Fruit fly (Drosophila melanogaster): ENCODE data around the gene CG4438.
A peak's percentile ranks its signal among the peaks of the same experiment; 100 is the strongest.

The CG4438 gene

DNA sequence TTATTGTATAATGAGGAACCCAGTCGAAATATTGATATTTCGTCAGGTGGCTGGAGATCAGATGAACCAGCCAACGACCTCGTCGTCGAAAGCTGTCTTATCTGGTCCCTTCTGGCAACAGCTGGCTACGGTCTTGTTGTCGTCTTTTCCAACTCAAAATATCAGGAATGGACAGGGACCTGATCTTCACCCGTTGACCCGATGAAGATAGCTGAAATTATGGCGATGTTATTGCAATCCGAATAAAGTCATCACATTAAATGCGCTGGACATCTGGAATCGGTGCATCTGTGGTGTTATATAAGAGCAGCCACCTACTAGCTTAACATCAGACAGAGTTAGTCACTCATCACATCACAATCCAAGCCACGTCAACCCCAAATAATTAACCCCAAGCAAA lies 28.7 kb upstream of the CG4438 start, which contains the start of gene Fbp2:
Fbp2 (plus strand) TSS at position 251 of the 400 bp plus-strand sequence.
- TF ChIP-seq svp (GFP tag) (peak; percentile 99), vri (GFP tag; optimal IDR thresholded peaks at IDR 0.05) (peak; percentile 34), Eip75B (GFP tag; optimal IDR thresholded peaks at IDR 0.05) (no peak)

DNA sequence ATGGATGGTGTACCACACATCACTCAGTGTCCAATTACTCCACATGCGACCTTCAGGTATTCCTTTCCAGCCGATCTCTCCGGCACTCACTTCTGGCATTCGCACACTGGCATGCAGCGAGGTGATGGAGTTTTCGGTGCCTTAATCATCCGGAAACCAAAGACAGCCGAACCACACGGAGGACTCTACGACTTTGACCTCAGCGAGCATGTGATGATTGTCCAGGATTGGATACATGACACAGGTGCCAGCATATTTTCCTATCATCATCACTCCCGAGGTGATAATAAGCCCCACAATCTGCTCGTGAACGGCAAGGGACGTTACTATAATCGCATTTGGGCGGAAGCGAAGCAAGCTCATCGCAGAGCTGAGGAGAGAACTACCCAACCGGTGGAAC lies 26.4 kb upstream of the CG4438 start:
- TF ChIP-seq svp (GFP tag) (peak; percentile 56), fd59A (GFP tag; optimal IDR thresholded peaks at IDR 0.05) (no peak)

DNA sequence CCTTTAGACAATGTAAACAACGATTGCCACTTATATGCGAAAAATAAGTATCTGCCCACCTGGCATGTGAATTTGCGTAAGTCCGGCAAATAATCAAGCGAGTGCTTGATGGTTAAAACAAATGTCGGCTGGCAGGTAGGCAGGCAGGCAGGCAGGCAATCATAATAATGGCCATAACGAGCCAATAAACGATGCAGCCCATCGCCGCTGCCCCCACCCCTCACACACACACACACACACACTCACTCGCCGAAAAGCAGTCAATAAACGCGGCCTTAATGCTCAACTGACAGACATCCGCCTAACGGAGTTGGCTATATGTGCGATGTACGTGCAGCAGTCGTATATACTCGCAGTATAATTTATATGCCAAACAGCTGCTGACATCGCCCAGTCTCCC lies 23.5 kb upstream of the CG4438 start:
- TF ChIP-seq Smox (GFP tag; optimal IDR thresholded peaks at IDR 0.05) (no peak), CG1621 (tag; optimal IDR thresholded peaks at IDR 0.05) (no peak), ss (GFP tag; optimal IDR thresholded peaks at IDR 0.05) (no peak)

DNA sequence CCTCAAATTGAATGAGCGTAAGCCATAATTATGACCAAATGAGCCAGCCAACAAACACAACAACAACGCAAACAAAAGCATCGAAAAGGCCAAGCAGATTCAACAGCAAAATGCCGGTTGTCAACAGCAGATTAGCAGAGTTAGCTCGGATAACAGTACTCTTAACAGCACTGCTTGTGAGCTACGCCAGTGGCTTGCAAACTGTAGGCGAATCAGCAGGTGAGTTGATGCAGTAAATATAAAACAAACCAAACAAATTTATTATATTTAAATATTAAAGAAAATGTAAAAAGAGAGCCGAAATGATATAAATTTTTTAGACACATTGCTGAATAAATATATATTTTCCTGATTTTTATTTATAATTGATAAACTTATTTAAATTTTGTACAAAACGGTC lies 22.9 kb upstream of the CG4438 start:
- TF ChIP-seq Eip78C (GFP tag) (no peak), Lpt (GFP tag; optimal IDR thresholded peaks at IDR 0.05) (no peak), Hr4 (GFP tag; optimal IDR thresholded peaks at IDR 0.05) (no peak), fd59A (GFP tag; optimal IDR thresholded peaks at IDR 0.05) (no peak), Eip75B (GFP tag; optimal IDR thresholded peaks at IDR 0.05) (no peak), Gug (GFP tag; IDR thresholded peaks at IDR 0.05) (no peak)

DNA sequence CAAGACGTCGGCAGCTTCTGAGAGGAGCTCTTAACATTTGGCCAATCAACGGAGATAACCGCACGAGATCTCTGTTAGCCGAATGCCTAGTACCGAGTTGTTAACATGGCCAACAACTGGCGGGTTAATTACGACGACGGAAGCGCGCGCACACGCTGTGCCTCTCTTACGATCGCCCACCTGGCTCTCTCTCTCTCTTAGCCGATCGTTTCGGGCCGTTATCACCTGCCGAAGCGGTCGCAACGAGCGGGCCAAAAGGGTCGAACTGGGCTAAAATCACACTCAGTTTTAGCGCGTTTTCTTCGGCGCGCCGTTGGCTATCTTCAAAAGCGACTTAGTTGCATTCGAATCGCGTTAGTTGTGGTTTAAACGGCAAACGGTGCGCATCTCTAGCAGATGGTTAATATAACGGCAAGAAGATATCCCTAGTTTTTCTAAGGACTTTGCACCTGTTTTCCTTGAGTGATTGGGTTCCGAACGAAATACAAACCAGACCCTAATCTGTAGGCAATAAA lies 18.5 kb upstream of the CG4438 start, which contains the start of gene Mco1:
Mco1 (plus strand) TSS at position 345 of the 515 bp plus-strand sequence.
- TF ChIP-seq achi (GFP tag; optimal IDR thresholded peaks at IDR 0.05): no peak
- no peak for TF ChIP-seq CG8632 (GFP tag; optimal IDR thresholded peaks at IDR 0.05)
- no peak for TF ChIP-seq dac (GFP tag; optimal IDR thresholded peaks at IDR 0.05)
- TF ChIP-seq Sox14 (GFP tag; optimal IDR thresholded peaks at IDR 0.05): no peak
- peak; percentile 78 for TF ChIP-seq dsx (GFP tag; optimal IDR thresholded peaks at IDR 0.05; ENCODE audit: poor library complexity, severe bottlenecking)
- no peak for TF ChIP-seq Hr38 (GFP tag; optimal IDR thresholded peaks at IDR 0.05)

DNA sequence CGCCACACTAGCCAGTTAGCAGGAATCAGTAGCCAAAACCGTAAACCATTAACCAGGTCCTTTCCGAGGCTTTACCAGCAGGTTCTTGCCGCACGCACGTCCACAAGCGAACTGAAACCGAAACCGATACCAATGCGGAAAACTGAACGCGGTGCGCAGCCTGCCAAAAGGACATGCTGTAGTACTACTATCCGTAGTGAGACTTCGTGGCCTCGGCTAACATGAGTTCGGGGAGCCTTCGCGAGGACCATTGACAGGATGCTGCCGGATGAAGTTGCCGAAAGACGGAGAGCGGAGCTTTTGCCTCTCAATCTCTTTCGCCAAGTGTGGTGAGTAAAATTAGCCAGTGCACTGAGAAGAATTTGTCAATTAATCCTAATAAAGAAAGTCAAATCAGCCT lies 17.3 kb upstream of the CG4438 start, which contains the start of gene Shawl:
Shawl (minus strand) TSS at position 104 of the 400 bp plus-strand sequence.
- TF ChIP-seq CG8319 (GFP tag; optimal IDR thresholded peaks at IDR 0.05): no peak
- TF ChIP-seq fkh (GFP tag; optimal IDR thresholded peaks at IDR 0.05): no peak
- no peak for TF ChIP-seq CG11762 (GFP tag; optimal IDR thresholded peaks at IDR 0.05; ENCODE audit: insufficient read depth)
- TF ChIP-seq Eip93F (GFP tag; optimal IDR thresholded peaks at IDR 0.05): no peak
- TF ChIP-seq Eip75B (GFP tag; optimal IDR thresholded peaks at IDR 0.05): no peak
- TF ChIP-seq svp (GFP tag): no peak
- no peak for TF ChIP-seq fd59A (GFP tag; optimal IDR thresholded peaks at IDR 0.05)
- no peak for TF ChIP-seq esn (GFP tag; optimal IDR thresholded peaks at IDR 0.05)
- TF ChIP-seq CG15336 (GFP tag; IDR thresholded peaks at IDR 0.05): no peak
- TF ChIP-seq Sox15 (GFP tag; optimal IDR thresholded peaks at IDR 0.05): no peak
- TF ChIP-seq CG9139 (GFP tag; optimal IDR thresholded peaks at IDR 0.05): no peak
- no peak for TF ChIP-seq Lpt (GFP tag; optimal IDR thresholded peaks at IDR 0.05)
- no peak for TF ChIP-seq Met (GFP tag; optimal IDR thresholded peaks at IDR 0.05)
- no peak for TF ChIP-seq topi (GFP tag; optimal IDR thresholded peaks at IDR 0.05)
- TF ChIP-seq acj6 (GFP tag; optimal IDR thresholded peaks at IDR 0.05): no peak
- no peak for TF ChIP-seq CG6808 (GFP tag; optimal IDR thresholded peaks at IDR 0.05)
- no peak for TF ChIP-seq Ets96B (tag; optimal IDR thresholded peaks at IDR 0.05)
- no peak for TF ChIP-seq Eip78C (GFP tag)

DNA sequence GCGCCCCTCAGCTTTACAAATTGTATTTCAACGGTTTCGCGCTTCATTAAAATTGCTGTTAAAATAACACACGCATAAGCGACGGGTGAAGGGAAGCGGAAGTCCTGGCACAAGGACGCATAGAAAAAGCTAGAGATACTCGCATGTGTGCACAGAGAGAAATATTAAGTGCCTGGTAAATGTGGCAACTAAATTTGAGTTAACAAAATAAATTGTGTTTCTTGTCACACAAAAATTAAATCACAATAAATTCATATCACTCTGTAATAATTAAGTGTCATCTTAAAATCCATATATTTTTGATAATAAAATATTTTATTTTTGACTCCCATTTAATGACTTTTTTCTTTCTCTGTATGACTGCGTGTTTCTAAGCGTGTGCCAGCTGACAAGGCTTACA lies 2.4 kb upstream of the CG4438 start:
- TF ChIP-seq fkh (GFP tag; optimal IDR thresholded peaks at IDR 0.05): no peak
- TF ChIP-seq lz (GFP tag; optimal IDR thresholded peaks at IDR 0.05): no peak
- no peak for TF ChIP-seq vri (GFP tag; optimal IDR thresholded peaks at IDR 0.05)
- TF ChIP-seq Sox14 (GFP tag; optimal IDR thresholded peaks at IDR 0.05): no peak
- TF ChIP-seq Eip93F (GFP tag; optimal IDR thresholded peaks at IDR 0.05): no peak
- TF ChIP-seq achi (GFP tag; optimal IDR thresholded peaks at IDR 0.05): no peak
- 0 out of 3 replicates have a peak, but pooled peaks have one; percentile 23 for TF ChIP-seq CG6163 (GFP tag; IDR thresholded peaks at IDR 0.05)
- no peak for TF ChIP-seq CG4318 (GFP tag; optimal IDR thresholded peaks at IDR 0.05)
- peak; percentile 10 for TF ChIP-seq CG32006 (GFP tag; optimal IDR thresholded peaks at IDR 0.05)
